Worm (Caenorhabditis elegans): ENCODE measurements around the gene nhr-170.

Gene nhr-170

DNA sequence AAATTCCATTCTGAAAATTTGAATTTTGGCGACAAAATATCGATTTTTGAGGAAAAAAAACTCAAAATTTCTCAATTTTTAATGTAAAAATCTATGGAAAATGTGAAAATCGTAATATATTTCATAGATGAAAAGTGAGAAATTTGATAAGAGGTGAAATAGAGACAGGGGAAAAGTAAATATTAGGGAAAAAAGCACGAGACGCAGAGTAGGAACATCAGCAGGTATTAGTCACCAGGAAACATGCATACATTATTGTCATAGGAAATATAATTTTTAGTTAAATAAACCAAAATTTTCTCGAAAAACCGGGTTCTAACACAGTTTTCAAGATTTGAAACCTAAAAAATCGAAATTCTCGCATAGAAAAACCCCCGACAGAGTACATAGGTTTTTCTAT is at the start of gene nhr-170:
TSS of gene nhr-170 (minus strand) at position 16 of the 400 bp plus-strand sequence.
- TF ChIP-seq flt-1 (GFP tag; IDR thresholded peaks at IDR 0.05): no peak
- TF ChIP-seq ceh-36 (tag; optimal IDR thresholded peaks at IDR 0.05): no peak
- TF ChIP-seq hnd-1 (tag; optimal IDR thresholded peaks at IDR 0.05): no peak
- no peak for TF ChIP-seq hmg-4 (GFP tag; optimal IDR thresholded peaks at IDR 0.05)
- TF ChIP-seq ceh-13 (GFP tag; optimal IDR thresholded peaks at IDR 0.05): no peak
- TF ChIP-seq ets-7 (tag; optimal IDR thresholded peaks at IDR 0.05): no peak
- no peak for TF ChIP-seq ama-1 (optimal IDR thresholded peaks at IDR 0.05)
- TF ChIP-seq scrt-1 (GFP tag; IDR thresholded peaks at IDR 0.05): no peak
- no peak for TF ChIP-seq aly-1 (tag; optimal IDR thresholded peaks at IDR 0.05)
- TF ChIP-seq F13C5.2 (tag; optimal IDR thresholded peaks at IDR 0.05): no peak
- TF ChIP-seq pes-1 (GFP tag; IDR thresholded peaks at IDR 0.05): no peak
- TF ChIP-seq hmbx-1 (tag; optimal IDR thresholded peaks at IDR 0.05): no peak
- TF ChIP-seq B0310.2 (tag; optimal IDR thresholded peaks at IDR 0.05): no peak
- TF ChIP-seq tbx-37 (GFP tag; conservative IDR thresholded peaks at IDR 0.05): no peak
- TF ChIP-seq tra-4 (tag; optimal IDR thresholded peaks at IDR 0.05): no peak
- TF ChIP-seq tbx-11 (GFP tag; IDR thresholded peaks at IDR 0.05): no peak
- no peak for TF ChIP-seq sea-1 (GFP tag; conservative IDR thresholded peaks at IDR 0.05)

ce11 chrV:18848578-18848977 is 48.0 kb upstream of the nhr-170 start:
- TF ChIP-seq hmg-4 (GFP tag; optimal IDR thresholded peaks at IDR 0.05): no peak
- no peak for TF ChIP-seq scrt-1 (GFP tag; IDR thresholded peaks at IDR 0.05)
- TF ChIP-seq tbx-11 (GFP tag; IDR thresholded peaks at IDR 0.05): no peak
- no peak for TF ChIP-seq hnd-1 (tag; optimal IDR thresholded peaks at IDR 0.05)
- TF ChIP-seq ceh-13 (GFP tag; optimal IDR thresholded peaks at IDR 0.05): no peak
- no peak for TF ChIP-seq pes-1 (GFP tag; IDR thresholded peaks at IDR 0.05)
- no peak for TF ChIP-seq tbx-37 (GFP tag; conservative IDR thresholded peaks at IDR 0.05)
- no peak for TF ChIP-seq flt-1 (GFP tag; IDR thresholded peaks at IDR 0.05)
- no peak for TF ChIP-seq ceh-36 (tag; optimal IDR thresholded peaks at IDR 0.05)
- no peak for TF ChIP-seq ama-1 (optimal IDR thresholded peaks at IDR 0.05)
- TF ChIP-seq tra-4 (tag; optimal IDR thresholded peaks at IDR 0.05): no peak
- TF ChIP-seq hmbx-1 (tag; optimal IDR thresholded peaks at IDR 0.05): no peak

- TF ChIP-seq tbx-11 (GFP tag; IDR thresholded peaks at IDR 0.05) (no peak), hmbx-1 (tag; optimal IDR thresholded peaks at IDR 0.05) (no peak), flt-1 (GFP tag; IDR thresholded peaks at IDR 0.05) (no peak), tbx-37 (GFP tag; conservative IDR thresholded peaks at IDR 0.05) (no peak), hnd-1 (tag; optimal IDR thresholded peaks at IDR 0.05) (no peak)
Observed at ce11 chrV:18846480-18846879, 45.9 kb upstream of the nhr-170 start, which contains the start of gene nhr-230. nhr-230 (plus strand) TSS chrV:18846780.

DNA sequence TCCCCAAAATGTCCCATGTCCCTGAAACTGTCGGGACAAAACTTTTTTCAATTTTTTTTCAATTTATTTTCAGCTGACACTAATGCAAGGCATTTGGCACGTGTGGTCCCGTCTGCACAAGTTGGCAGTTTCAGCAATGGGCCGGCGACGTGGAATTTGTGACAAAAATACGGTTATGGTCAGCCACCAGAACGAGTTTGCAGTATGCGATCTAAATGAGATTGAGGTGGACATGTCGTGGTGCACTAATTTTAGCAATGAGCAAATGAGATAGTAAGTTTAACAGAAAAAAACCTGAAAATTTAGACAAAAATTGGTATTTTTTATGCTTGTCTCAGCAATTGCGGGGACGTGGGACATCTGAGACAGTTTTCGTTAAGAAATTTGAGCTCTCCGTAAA is 41.8 kb upstream of the nhr-170 start:
- TF ChIP-seq hmbx-1 (tag; optimal IDR thresholded peaks at IDR 0.05) (no peak), hmg-4 (GFP tag; optimal IDR thresholded peaks at IDR 0.05) (no peak), flt-1 (GFP tag; IDR thresholded peaks at IDR 0.05) (no peak), pes-1 (GFP tag; IDR thresholded peaks at IDR 0.05) (no peak), ceh-36 (tag; optimal IDR thresholded peaks at IDR 0.05) (no peak), hnd-1 (tag; optimal IDR thresholded peaks at IDR 0.05) (no peak), tbx-37 (GFP tag; conservative IDR thresholded peaks at IDR 0.05) (no peak), scrt-1 (GFP tag; IDR thresholded peaks at IDR 0.05) (no peak), aly-1 (tag; optimal IDR thresholded peaks at IDR 0.05) (no peak), ets-7 (tag; optimal IDR thresholded peaks at IDR 0.05) (no peak), tbx-11 (GFP tag; IDR thresholded peaks at IDR 0.05) (no peak), F13C5.2 (tag; optimal IDR thresholded peaks at IDR 0.05) (no peak), ceh-13 (GFP tag; optimal IDR thresholded peaks at IDR 0.05) (no peak), tra-4 (tag; optimal IDR thresholded peaks at IDR 0.05) (no peak), ama-1 (optimal IDR thresholded peaks at IDR 0.05) (no peak), sea-1 (GFP tag; conservative IDR thresholded peaks at IDR 0.05) (no peak), B0310.2 (tag; optimal IDR thresholded peaks at IDR 0.05) (no peak)

- TF ChIP-seq ama-1 (optimal IDR thresholded peaks at IDR 0.05) (no peak), scrt-1 (GFP tag; IDR thresholded peaks at IDR 0.05) (no peak), pes-1 (GFP tag; IDR thresholded peaks at IDR 0.05) (no peak), tbx-11 (GFP tag; IDR thresholded peaks at IDR 0.05) (no peak), tra-4 (tag; optimal IDR thresholded peaks at IDR 0.05) (no peak), F13C5.2 (tag; optimal IDR thresholded peaks at IDR 0.05) (no peak), hmg-4 (GFP tag; optimal IDR thresholded peaks at IDR 0.05) (no peak), hmbx-1 (tag; optimal IDR thresholded peaks at IDR 0.05) (no peak), hnd-1 (tag; optimal IDR thresholded peaks at IDR 0.05) (no peak), tbx-37 (GFP tag; conservative IDR thresholded peaks at IDR 0.05) (no peak), ceh-13 (GFP tag; optimal IDR thresholded peaks at IDR 0.05) (no peak), aly-1 (tag; optimal IDR thresholded peaks at IDR 0.05) (no peak), B0310.2 (tag; optimal IDR thresholded peaks at IDR 0.05) (no peak)
Observed at ce11 chrV:18838799-18839354, 38.3 kb upstream of the nhr-170 start, which contains the start of gene nhr-65. nhr-65 (plus strand) TSS chrV:18839304.

DNA sequence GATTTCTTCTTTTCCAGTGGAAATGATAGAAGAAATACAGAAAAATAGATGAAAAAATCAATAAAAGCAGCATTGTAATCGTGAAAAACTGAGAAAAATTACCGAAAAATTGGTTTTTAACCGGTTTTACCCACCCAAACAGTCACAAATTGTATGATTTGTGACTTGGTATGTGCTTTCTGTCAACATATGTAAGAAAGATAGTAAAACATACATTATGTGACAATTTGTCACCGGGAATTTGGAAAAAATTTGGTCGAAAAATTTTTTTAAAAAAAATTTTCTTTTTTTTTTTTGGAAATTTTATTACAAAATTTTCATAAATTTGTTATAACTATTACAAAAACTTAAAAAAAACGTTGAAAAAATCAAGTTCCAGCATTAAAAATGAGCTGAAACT is 36.5 kb upstream of the nhr-170 start, which contains the start of gene cyp-33D3:
TSS of gene cyp-33D3 (minus strand) at position 101 of the 400 bp plus-strand sequence.
- TF ChIP-seq tra-4 (tag; optimal IDR thresholded peaks at IDR 0.05) (no peak), ama-1 (optimal IDR thresholded peaks at IDR 0.05) (no peak), tbx-11 (GFP tag; IDR thresholded peaks at IDR 0.05) (no peak), hmbx-1 (tag; optimal IDR thresholded peaks at IDR 0.05) (no peak), hnd-1 (tag; optimal IDR thresholded peaks at IDR 0.05) (no peak), flt-1 (GFP tag; IDR thresholded peaks at IDR 0.05) (no peak)

DNA sequence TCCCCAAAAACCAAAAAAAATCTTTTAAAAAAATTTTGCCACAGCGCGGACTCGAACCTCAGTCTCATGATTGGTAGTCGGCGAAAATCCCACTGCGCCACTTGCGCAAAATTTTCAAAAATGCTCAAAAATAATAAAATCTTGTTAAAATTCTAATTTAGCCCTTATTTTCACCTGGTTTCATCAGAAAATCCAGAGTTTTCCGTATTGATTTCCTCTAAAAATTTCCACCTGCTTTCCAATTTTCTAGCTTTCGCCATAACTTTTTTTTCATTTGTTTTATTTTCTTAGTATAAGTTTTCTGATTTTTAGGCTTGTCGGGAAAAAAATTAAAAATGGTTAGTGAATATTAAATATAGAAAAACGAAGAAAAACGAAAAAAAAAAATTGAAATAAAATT is 26.7 kb upstream of the nhr-170 start:
- TF ChIP-seq ceh-13 (GFP tag; optimal IDR thresholded peaks at IDR 0.05): no peak
- no peak for TF ChIP-seq hmbx-1 (tag; optimal IDR thresholded peaks at IDR 0.05)
- TF ChIP-seq ceh-36 (tag; optimal IDR thresholded peaks at IDR 0.05): no peak
- no peak for TF ChIP-seq pes-1 (GFP tag; IDR thresholded peaks at IDR 0.05)
- no peak for TF ChIP-seq B0310.2 (tag; optimal IDR thresholded peaks at IDR 0.05)
- TF ChIP-seq hmg-4 (GFP tag; optimal IDR thresholded peaks at IDR 0.05): no peak
- no peak for TF ChIP-seq flt-1 (GFP tag; IDR thresholded peaks at IDR 0.05)
- no peak for TF ChIP-seq tbx-37 (GFP tag; conservative IDR thresholded peaks at IDR 0.05)
- TF ChIP-seq hnd-1 (tag; optimal IDR thresholded peaks at IDR 0.05): no peak
- TF ChIP-seq tbx-11 (GFP tag; IDR thresholded peaks at IDR 0.05): no peak
- no peak for TF ChIP-seq F13C5.2 (tag; optimal IDR thresholded peaks at IDR 0.05)
- TF ChIP-seq ama-1 (optimal IDR thresholded peaks at IDR 0.05): no peak
- TF ChIP-seq scrt-1 (GFP tag; IDR thresholded peaks at IDR 0.05): no peak
- TF ChIP-seq aly-1 (tag; optimal IDR thresholded peaks at IDR 0.05): no peak
- no peak for TF ChIP-seq sea-1 (GFP tag; conservative IDR thresholded peaks at IDR 0.05)
- no peak for TF ChIP-seq tra-4 (tag; optimal IDR thresholded peaks at IDR 0.05)
- no peak for TF ChIP-seq ets-7 (tag; optimal IDR thresholded peaks at IDR 0.05)
